Worm (Caenorhabditis elegans): Measurements from ENCODE around the gene M03E7.2.
A peak's percentile ranks its signal among the peaks of the same experiment; 100 is the strongest.

The M03E7.2 gene

ce11 chrV:5621390-5621789 lies 4.0 kb downstream of the M03E7.2 start, which contains the start of gene M03E7.1:
Gene M03E7.1, plus strand, starts transcription at chrV:5621690.
- no peak for TF ChIP-seq Y53G8AR.9 (GFP tag; conservative IDR thresholded peaks at IDR 0.05)
- TF ChIP-seq C06A6.2 (GFP tag; conservative IDR thresholded peaks at IDR 0.05), result no peak
- TF ChIP-seq lir-1 (GFP tag; conservative IDR thresholded peaks at IDR 0.05), result no peak
- TF ChIP-seq chd-7 (tag; optimal IDR thresholded peaks at IDR 0.05), result no peak
- no peak for TF ChIP-seq sea-2 (GFP tag; IDR thresholded peaks at IDR 0.05)
- TF ChIP-seq gei-17 (GFP tag; optimal IDR thresholded peaks at IDR 0.05), result no peak
- TF ChIP-seq mel-28 (tag; optimal IDR thresholded peaks at IDR 0.05; ENCODE audit: borderline replicate concordance), result no peak
- TF ChIP-seq nfya-2 (GFP tag; IDR thresholded peaks at IDR 0.05), result no peak
- no peak for TF ChIP-seq bed-2 (GFP tag; IDR thresholded peaks at IDR 0.05)
- TF ChIP-seq F57C9.4 (tag; optimal IDR thresholded peaks at IDR 0.05), result no peak
- TF ChIP-seq nfya-1 (tag; optimal IDR thresholded peaks at IDR 0.05; ENCODE audit: borderline replicate concordance, insufficient read depth), result no peak
- no peak for TF ChIP-seq ztf-26 (tag; optimal IDR thresholded peaks at IDR 0.05)

ce11 chrV:5628014-5628413 lies 10.6 kb downstream of the M03E7.2 start:
- TF ChIP-seq gei-17 (GFP tag; optimal IDR thresholded peaks at IDR 0.05) (no peak), him-1 (tag; optimal IDR thresholded peaks at IDR 0.05) (no peak), K12H6.12 (tag; optimal IDR thresholded peaks at IDR 0.05) (peak; percentile 17)

- TF ChIP-seq nfyb-1 (GFP tag; IDR thresholded peaks at IDR 0.05), result no peak
- no peak for TF ChIP-seq F55B11.4 (tag; optimal IDR thresholded peaks at IDR 0.05; ENCODE audit: borderline replicate concordance, insufficient read depth)
- no peak for TF ChIP-seq sptf-2 (GFP tag; optimal IDR thresholded peaks at IDR 0.05)
- no peak for TF ChIP-seq ceh-100 (GFP tag; IDR thresholded peaks at IDR 0.05)
- TF ChIP-seq nhr-179 (tag; optimal IDR thresholded peaks at IDR 0.05), result no peak
- TF ChIP-seq madf-8 (GFP tag; conservative IDR thresholded peaks at IDR 0.05), result no peak
- no peak for TF ChIP-seq mes-4 (tag; optimal IDR thresholded peaks at IDR 0.05)
- no peak for TF ChIP-seq F52B5.7 (tag; optimal IDR thresholded peaks at IDR 0.05)
- no peak for TF ChIP-seq nfya-2 (GFP tag; IDR thresholded peaks at IDR 0.05)
- TF ChIP-seq rpc-1 (optimal IDR thresholded peaks at IDR 0.05), result no peak
- TF ChIP-seq rpc-1 (tag; optimal IDR thresholded peaks at IDR 0.05), result no peak
- TF ChIP-seq attf-3 (GFP tag; conservative IDR thresholded peaks at IDR 0.05), result no peak
Measured at ce11 chrV:5630792-5631191, 13.4 kb downstream of the M03E7.2 start, which contains the start of gene acy-4. Gene acy-4, minus strand, starts transcription at chrV:5630892.

ce11 chrV:5634445-5634844 lies 17.0 kb downstream of the M03E7.2 start:
- TF ChIP-seq nhr-80 (tag; optimal IDR thresholded peaks at IDR 0.05), result peak; percentile 38
- TF ChIP-seq lin-54 (GFP tag; optimal IDR thresholded peaks at IDR 0.05), result no peak

- peak; percentile 66 for TF ChIP-seq F33H1.4 (GFP tag; IDR thresholded peaks at IDR 0.05)
- 0 out of 2 replicates have a peak, but pooled peaks have one; percentile 29 for TF ChIP-seq madf-8 (GFP tag; conservative IDR thresholded peaks at IDR 0.05)
- TF ChIP-seq ceh-91 (GFP tag; IDR thresholded peaks at IDR 0.05), result peak; percentile 39; the same call in 1 of the 2 replicates
Measured at ce11 chrV:5640072-5640471, 22.7 kb downstream of the M03E7.2 start.

ce11 chrV:5644171-5644570 lies 26.8 kb downstream of the M03E7.2 start, which contains the start of gene srx-117:
Gene srx-117, plus strand, starts transcription at chrV:5644471.
- TF ChIP-seq lsl-1 (GFP tag; optimal IDR thresholded peaks at IDR 0.05) (no peak), ceh-79 (tag; optimal IDR thresholded peaks at IDR 0.05) (no peak), snpc-4 (GFP tag; optimal IDR thresholded peaks at IDR 0.05) (no peak), snpc-4 (tag; optimal IDR thresholded peaks at IDR 0.05) (no peak), attf-5 (GFP tag; optimal IDR thresholded peaks at IDR 0.05) (no peak), aptf-2 (GFP tag; conservative IDR thresholded peaks at IDR 0.05) (no peak), lin-26 (GFP tag; IDR thresholded peaks at IDR 0.05) (no peak), lir-1 (GFP tag; conservative IDR thresholded peaks at IDR 0.05) (no peak), mcd-1 (GFP tag; IDR thresholded peaks at IDR 0.05) (no peak), tbx-9 (tag; optimal IDR thresholded peaks at IDR 0.05; ENCODE audit: borderline replicate concordance) (no peak), bed-1 (GFP tag; IDR thresholded peaks at IDR 0.05) (no peak), ceh-40 (GFP tag; IDR thresholded peaks at IDR 0.05) (no peak), nhr-179 (tag; optimal IDR thresholded peaks at IDR 0.05) (no peak), rcor-1 (GFP tag; IDR thresholded peaks at IDR 0.05) (no peak), hlh-12 (tag; optimal IDR thresholded peaks at IDR 0.05) (no peak), xnd-1 (tag; optimal IDR thresholded peaks at IDR 0.05) (no peak), attf-3 (GFP tag; conservative IDR thresholded peaks at IDR 0.05) (no peak)

Measured in whole organism, young adult.